Fruit fly (Drosophila melanogaster) whole organism, embryonic: ENCODE measurements around the gene SecCl.

Experiments used
- Adf1 ChIP-seq: fragments of 200-800 bp; sonication (Bioruptor generic); IDR thresholded peaks from 2 replicates; pipeline ENCODE4 v1.3.6; 2022; ENCODE audit warnings: missing biosample characterization, missing genetic modification characterization
- CG10274 ChIP-seq: fragments of 200-800 bp; sonication (Bioruptor generic); optimal IDR thresholded peaks from 3 replicates; lab custom pipeline; 2017; ENCODE audit warnings: missing biosample characterization, mild to moderate bottlenecking, missing genetic modification characterization
- CG11695 ChIP-seq: fragments of 200-800 bp; sonication (Bioruptor generic); IDR thresholded peaks from 3 replicates; pipeline ENCODE4 v1.3.6; 2022; ENCODE audit warnings: missing biosample characterization, missing genetic modification characterization
- CG14014 ChIP-seq: fragments of 200-800 bp; sonication (Bioruptor generic); IDR thresholded peaks from 2 replicates; pipeline ENCODE4 v1.3.6; 2022; ENCODE audit warnings: missing biosample characterization, missing genetic modification characterization
- CG14860 ChIP-seq: fragments of 200-800 bp; sonication (Bioruptor generic); IDR thresholded peaks from 3 replicates; pipeline ENCODE4 v1.3.6; 2022; ENCODE audit warnings: missing biosample characterization, missing genetic modification characterization; ENCODE audit not compliant: partially characterized antibody
- CG15073 ChIP-seq: fragments of 200-800 bp; sonication (Bioruptor generic); optimal IDR thresholded peaks from 2 replicates; lab custom pipeline; 2016; ENCODE audit warnings: missing biosample characterization, missing genetic modification characterization
- CG16779 ChIP-seq: fragments of 200-800 bp; sonication (Bioruptor generic); IDR thresholded peaks from 2 replicates; pipeline ENCODE4 v1.3.6; 2022; ENCODE audit warnings: missing biosample characterization, missing genetic modification characterization
- CG17186 ChIP-seq: fragments of 200-800 bp; sonication (Bioruptor generic); optimal IDR thresholded peaks from 3 replicates; lab custom pipeline; 2017; ENCODE audit warnings: missing biosample characterization, missing genetic modification reagents, missing genetic modification characterization
- CG17359 ChIP-seq: fragments of 200-800 bp; sonication (Bioruptor generic); optimal IDR thresholded peaks from 3 replicates; lab custom pipeline; 2018; ENCODE audit warnings: missing biosample characterization, mild to moderate bottlenecking, missing genetic modification characterization, moderate library complexity
- CG17568 ChIP-seq: fragments of 200-800 bp; sonication (Bioruptor generic); optimal IDR thresholded peaks from 2 replicates; lab custom pipeline; 2018; ENCODE audit warnings: missing biosample characterization, mild to moderate bottlenecking, missing genetic modification characterization, moderate library complexity
- CG17612 ChIP-seq: fragments of 200-800 bp; sonication (Bioruptor generic); IDR thresholded peaks from 2 replicates; pipeline ENCODE4 v1.3.6; 2022; ENCODE audit warnings: missing biosample characterization, missing genetic modification characterization
- CG17802 ChIP-seq: fragments of 200-800 bp; sonication (Bioruptor generic); optimal IDR thresholded peaks from 2 replicates; lab custom pipeline; 2018; ENCODE audit warnings: missing biosample characterization, mild to moderate bottlenecking, missing genetic modification characterization, moderate library complexity
- CG17912 ChIP-seq: fragments of 200-800 bp; sonication (Bioruptor generic); optimal IDR thresholded peaks from 2 replicates; lab custom pipeline; 2018; ENCODE audit warnings: missing biosample characterization, mild to moderate bottlenecking, missing genetic modification characterization
- CG2129 ChIP-seq: fragments of 200-800 bp; sonication (Bioruptor generic); IDR thresholded peaks from 2 replicates; pipeline ENCODE4 v1.3.6; 2022; ENCODE audit warnings: missing biosample characterization, missing genetic modification characterization; ENCODE audit not compliant: partially characterized antibody
- CG2202 ChIP-seq: fragments of 200-800 bp; sonication (Bioruptor generic); optimal IDR thresholded peaks from 2 replicates; lab custom pipeline; 2018; ENCODE audit warnings: missing biosample characterization, mild to moderate bottlenecking, missing genetic modification characterization
- CG3726 ChIP-seq: fragments of 200-800 bp; sonication (Bioruptor generic); IDR thresholded peaks from 3 replicates; pipeline ENCODE4, ENCODE4 v1.3.6; 2022; ENCODE audit warnings: missing biosample characterization, missing genetic modification characterization
- CG3995 ChIP-seq: fragments of 200-800 bp; sonication (Bioruptor generic); optimal IDR thresholded peaks from 3 replicates; lab custom pipeline; 2016; ENCODE audit warnings: missing biosample characterization, missing genetic modification characterization
- CG4328 ChIP-seq: fragments of 200-800 bp; sonication (Bioruptor generic); optimal IDR thresholded peaks from 3 replicates; lab custom pipeline; 2017; ENCODE audit warnings: missing biosample characterization, missing genetic modification reagents, missing genetic modification characterization
- CG4617 ChIP-seq: fragments of 200-800 bp; sonication (Bioruptor generic); optimal IDR thresholded peaks from 3 replicates; lab custom pipeline; 2016; ENCODE audit warnings: missing biosample characterization, missing genetic modification characterization, borderline replicate concordance
- CG8478 ChIP-seq: fragments of >200 bp; optimal IDR thresholded peaks from 2 replicates; lab custom pipeline; 2018
- Deaf1 ChIP-seq: fragments of 200-800 bp; optimal IDR thresholded peaks from 3 replicates; lab custom pipeline; 2019; ENCODE audit warnings: missing biosample characterization, mild to moderate bottlenecking, missing genetic modification characterization, moderate library complexity
- Doc3 ChIP-seq: fragments of 200-800 bp; sonication (Bioruptor generic); IDR thresholded peaks from 3 replicates; pipeline ENCODE4 v1.3.6; 2022; ENCODE audit warnings: missing biosample characterization, missing genetic modification characterization; ENCODE audit not compliant: partially characterized antibody
- Dp ChIP-seq: fragments of 200-800 bp; sonication (Bioruptor generic); optimal IDR thresholded peaks from 2 replicates; lab custom pipeline; 2018; ENCODE audit warnings: missing biosample characterization, mild to moderate bottlenecking, missing genetic modification characterization, moderate library complexity
- Fer1 ChIP-seq: fragments of 200-800 bp; sonication (Bioruptor generic); optimal IDR thresholded peaks from 2 replicates; lab custom pipeline; 2017; ENCODE audit warnings: missing biosample characterization, mild to moderate bottlenecking, missing genetic modification characterization
- Gsc ChIP-seq: fragments of 200-800 bp; sonication (Bioruptor generic); IDR thresholded peaks from 2 replicates; pipeline ENCODE4 v1.3.6; 2022; ENCODE audit warnings: missing biosample characterization, missing genetic modification characterization
- HmgD ChIP-seq: fragments of 200-800 bp; sonication (Bioruptor generic); optimal IDR thresholded peaks from 3 replicates; lab custom pipeline; 2016; ENCODE audit warnings: missing biosample characterization, missing genetic modification characterization
- Nf-YB ChIP-seq: fragments of 200-800 bp; sonication (Bioruptor generic); optimal IDR thresholded peaks from 3 replicates; lab custom pipeline; 2019; ENCODE audit warnings: missing biosample characterization, mild to moderate bottlenecking, missing genetic modification characterization, moderate library complexity
- PHDP ChIP-seq: fragments of 200-800 bp; sonication (Bioruptor generic); optimal IDR thresholded peaks from 3 replicates; lab custom pipeline; 2018; ENCODE audit warnings: missing biosample characterization, mild to moderate bottlenecking, missing genetic modification characterization, moderate library complexity
- Poxn ChIP-seq: fragments of 200-800 bp; sonication (Bioruptor generic); IDR thresholded peaks from 2 replicates; pipeline ENCODE4 v1.3.6; 2022; ENCODE audit warnings: missing biosample characterization, missing genetic modification characterization
- Scr ChIP-seq: fragments of 200-800 bp; sonication (Bioruptor generic); IDR thresholded peaks from 2 replicates; pipeline ENCODE4 v1.3.6; 2022; ENCODE audit warnings: missing biosample characterization, missing genetic modification characterization; ENCODE audit not compliant: partially characterized antibody
- Side ChIP-seq: fragments of 200-800 bp; sonication (Bioruptor generic); optimal IDR thresholded peaks from 2 replicates; lab custom pipeline; 2016; ENCODE audit warnings: missing biosample characterization, missing genetic modification characterization
- YL-1 ChIP-seq: fragments of 200-800 bp; sonication (Bioruptor generic); optimal IDR thresholded peaks from 3 replicates; lab custom pipeline; 2017; ENCODE audit warnings: missing biosample characterization, mild to moderate bottlenecking, missing genetic modification characterization
- ato ChIP-seq: fragments of 200-800 bp; sonication (Bioruptor generic); IDR thresholded peaks from 2 replicates; pipeline ENCODE4 v1.3.6; 2022; ENCODE audit warnings: missing biosample characterization, missing genetic modification characterization; ENCODE audit not compliant: partially characterized antibody
- bowl ChIP-seq: fragments of 200-800 bp; sonication (Bioruptor generic); IDR thresholded peaks from 2 replicates; pipeline ENCODE4 v1.3.6; 2022; ENCODE audit warnings: missing biosample characterization, missing genetic modification characterization
- caup ChIP-seq: fragments of 200-800 bp; sonication (Bioruptor generic); optimal IDR thresholded peaks from 3 replicates; lab custom pipeline; 2017; ENCODE audit warnings: missing biosample characterization, mild to moderate bottlenecking, missing genetic modification characterization, moderate library complexity; ENCODE audit not compliant: severe bottlenecking
- da ChIP-seq: fragments of 200-800 bp; sonication (Bioruptor generic); optimal IDR thresholded peaks from 2 replicates; lab custom pipeline; 2016; ENCODE audit warnings: missing biosample characterization, missing genetic modification characterization
- ewg ChIP-seq: fragments of 200-800 bp; sonication (Bioruptor generic); optimal IDR thresholded peaks from 3 replicates; lab custom pipeline; 2017; ENCODE audit warnings: mild to moderate bottlenecking, missing biosample characterization, missing genetic modification reagents, missing genetic modification characterization
- gce ChIP-seq: fragments of 200-800 bp; sonication (Bioruptor generic); IDR thresholded peaks from 3 replicates; pipeline ENCODE4 v1.3.6; 2022; ENCODE audit warnings: missing biosample characterization, missing genetic modification characterization
- hbn ChIP-seq: fragments of 200-800 bp; sonication (Bioruptor generic); IDR thresholded peaks from 2 replicates; pipeline ENCODE4 v1.3.6; 2022; ENCODE audit warnings: missing biosample characterization, missing genetic modification characterization; ENCODE audit not compliant: partially characterized antibody
- hkb ChIP-seq, 2 experiments: fragments of 200-800 bp in 1 of 2; fragments of >200 bp in 1 of 2; sonication (Bioruptor generic) in 1 of 2; IDR thresholded peaks in 1 of 2; optimal IDR thresholded peaks in 1 of 2; 2 replicates each; pipeline versions ENCODE4 v1.3.6 to Lab custom; 2017 to 2022; ENCODE audit warnings: missing biosample characterization in 1 of 2, missing genetic modification characterization in 1 of 2
- luna ChIP-seq: fragments of 200-800 bp; sonication (Bioruptor generic); optimal IDR thresholded peaks from 2 replicates; lab custom pipeline; 2016; ENCODE audit warnings: missing biosample characterization, missing genetic modification characterization
- pan ChIP-seq, 4 experiments: fragments of >200 bp in 3 of 4; fragments of 200-800 bp in 1 of 4; sonication (Bioruptor generic) in 1 of 4; optimal IDR thresholded peaks in 3 of 4; IDR thresholded peaks in 1 of 4; 2 replicates each; pipeline versions ENCODE4 v1.3.6 to Lab custom; 2017 to 2022; ENCODE audit warnings: missing biosample characterization in 2 of 4, missing genetic modification characterization in 2 of 4, mixed read lengths in 1 of 4
- schlank ChIP-seq: fragments of 200-800 bp; sonication (Bioruptor generic); optimal IDR thresholded peaks from 2 replicates; lab custom pipeline; 2018; ENCODE audit warnings: missing biosample characterization, mild to moderate bottlenecking, missing genetic modification characterization
- shn ChIP-seq: fragments of 200-800 bp; sonication (Bioruptor generic); optimal IDR thresholded peaks from 3 replicates; lab custom pipeline; 2016; ENCODE audit warnings: missing biosample characterization, missing genetic modification characterization
- sqz ChIP-seq: fragments of 200-800 bp; sonication (Bioruptor generic); optimal IDR thresholded peaks from 3 replicates; lab custom pipeline; 2018; ENCODE audit warnings: missing biosample characterization, mild to moderate bottlenecking, missing genetic modification characterization
- tin ChIP-seq: fragments of 200-800 bp; sonication (Bioruptor generic); optimal IDR thresholded peaks from 3 replicates; lab custom pipeline; 2016; ENCODE audit warnings: missing biosample characterization, missing genetic modification characterization
- twi ChIP-seq: fragments of 200-800 bp; optimal IDR thresholded peaks from 2 replicates; lab custom pipeline; 2019; ENCODE audit warnings: missing biosample characterization, mild to moderate bottlenecking, missing genetic modification characterization, moderate library complexity
- zen ChIP-seq: fragments of 200-800 bp; sonication (Bioruptor generic); optimal IDR thresholded peaks from 3 replicates; lab custom pipeline; 2018; ENCODE audit warnings: missing biosample characterization, mild to moderate bottlenecking, missing genetic modification characterization, moderate library complexity

The SecCl gene

dm6 chr3L:17425132-17425713 lies 44.7 kb upstream of the SecCl start, which contains the start of the genes Sec3 and COX7B (continued):
- no peak for TF ChIP-seq CG3726 (GFP tag; lab: Robert Waterston, UW)
- TF ChIP-seq CG10274 (GFP tag; lab: Kevin White, UChicago), result no peak
- peak; percentile 34 for TF ChIP-seq Side (GFP tag; lab: Kevin White, UChicago)
- no peak for TF ChIP-seq CG8478 (lab: Kevin White, UChicago)
- TF ChIP-seq tin, result peak; percentile 74
- no peak for TF ChIP-seq luna (GFP tag; lab: Kevin White, UChicago)
- peak; percentile 52 for TF ChIP-seq shn (GFP tag; lab: Kevin White, UChicago)
- TF ChIP-seq caup (GFP tag; lab: Kevin White, UChicago), result peak; percentile 53
- no peak for TF ChIP-seq Poxn
- TF ChIP-seq CG14014 (GFP tag; lab: Robert Waterston, UW), result no peak
- TF ChIP-seq bowl, result no peak
- TF ChIP-seq pan (optimal IDR thresholded peaks at IDR 0.05; lab: Kevin White, UChicago), result no peak
- TF ChIP-seq pan (GFP tag; optimal IDR thresholded peaks at IDR 0.05 in 1 of 2, IDR thresholded peaks at IDR 0.05 in 1 of 2), result peak in 1 of 2 experiments; percentile 61
- TF ChIP-seq twi (tag; lab: Kevin White, UChicago), result peak; percentile 68
- no peak for TF ChIP-seq Gsc (GFP tag; lab: Robert Waterston, UW)
- TF ChIP-seq Dp, result peak; percentile 4
- peak; percentile 38 for TF ChIP-seq Deaf1 (tag; lab: Kevin White, UChicago)
- TF ChIP-seq Fer1 (GFP tag; lab: Kevin White, UChicago), result peak; percentile 72
- TF ChIP-seq Nf-YB (GFP tag; lab: Kevin White, UChicago), result peak; percentile 11
- TF ChIP-seq Doc3 (GFP tag; lab: Robert Waterston, UW), result peak; percentile 96
- TF ChIP-seq CG2202 (tag; lab: Kevin White, UChicago), result peak; percentile 7
- TF ChIP-seq CG17359 (tag; lab: Kevin White, UChicago), result peak; percentile 57
- TF ChIP-seq PHDP (tag; lab: Kevin White, UChicago), result peak; percentile 66
- peak; percentile 76 for TF ChIP-seq zen (tag; lab: Kevin White, UChicago)
- no peak for TF ChIP-seq CG16779
- peak; percentile 91 for TF ChIP-seq CG14860 (GFP tag; lab: Robert Waterston, UW)
- peak; percentile 76 for TF ChIP-seq CG17186 (GFP tag; lab: Kevin White, UChicago)
- TF ChIP-seq CG17568 (GFP tag; lab: Kevin White, UChicago), result peak; percentile 52
- TF ChIP-seq CG4617 (GFP tag; lab: Kevin White, UChicago), result peak; percentile 89
- TF ChIP-seq HmgD, result peak; percentile 5
- no peak for TF ChIP-seq Adf1 (GFP tag; lab: Robert Waterston, UW)
- peak; percentile 20 for TF ChIP-seq CG17912
- TF ChIP-seq CG3995 (GFP tag; lab: Kevin White, UChicago), result peak; percentile 95
- TF ChIP-seq CG17612 (GFP tag; lab: Robert Waterston, UW), result no peak
- TF ChIP-seq hkb (optimal IDR thresholded peaks at IDR 0.05; lab: Kevin White, UChicago), result peak; percentile 32
- TF ChIP-seq hkb (GFP tag; IDR thresholded peaks at IDR 0.05; lab: Robert Waterston, UW), result no peak
- TF ChIP-seq hbn (GFP tag; lab: Robert Waterston, UW), result peak; percentile 93
- TF ChIP-seq ewg (GFP tag; lab: Kevin White, UChicago), result peak; percentile 17
- 0 out of 3 replicates have a peak, but pooled peaks have one; percentile 14 for TF ChIP-seq CG11695 (GFP tag; lab: Robert Waterston, UW)
- TF ChIP-seq CG4328 (GFP tag; lab: Kevin White, UChicago), result peak; percentile 51
- TF ChIP-seq CG15073 (GFP tag; lab: Kevin White, UChicago), result no peak
- no peak for TF ChIP-seq CG17802 (tag; lab: Kevin White, UChicago)
- TF ChIP-seq YL-1 (GFP tag; lab: Kevin White, UChicago), result peak; percentile 91
- peak; percentile 92 for TF ChIP-seq CG2129 (GFP tag; lab: Robert Waterston, UW)
- no peak for TF ChIP-seq schlank
- TF ChIP-seq Scr (GFP tag; lab: Robert Waterston, UW), result peak; percentile 96
- no peak for TF ChIP-seq gce
- TF ChIP-seq ato (GFP tag; lab: Robert Waterston, UW), result no peak; the same call in 1 of the 2 replicates
- TF ChIP-seq da, result no peak
- TF ChIP-seq sqz (GFP tag; lab: Kevin White, UChicago), result no peak
